Fruit fly (Drosophila melanogaster) whole organism: Measurements from ENCODE around the gene Iris.

Experiments
- CG8478 ChIP-seq: fragments of >200 bp; optimal IDR thresholded peaks from 2 replicates; lab custom pipeline; 2018; ENCODE audit warnings: inconsistent platforms
- Dll ChIP-seq: fragments of >200 bp; optimal IDR thresholded peaks from 2 replicates; lab custom pipeline; 2017
- EcR ChIP-seq, 2 experiments: fragments of >200 bp; optimal IDR thresholded peaks; 2 replicates each; lab custom pipeline; 2017; ENCODE audit warnings: missing biosample characterization in 2 of 2, missing genetic modification characterization in 2 of 2, missing genetic modification reagents in 2 of 2
- pan ChIP-seq: fragments of >200 bp; optimal IDR thresholded peaks from 2 replicates; lab custom pipeline; 2017
- psq ChIP-seq: fragments of >200 bp; optimal IDR thresholded peaks from 2 replicates; lab custom pipeline; 2017
- usp ChIP-seq: fragments of >200 bp; optimal IDR thresholded peaks from 2 replicates; lab custom pipeline; 2017; ENCODE audit warnings: missing biosample characterization, missing genetic modification characterization, mixed read lengths

Gene Iris

DNA sequence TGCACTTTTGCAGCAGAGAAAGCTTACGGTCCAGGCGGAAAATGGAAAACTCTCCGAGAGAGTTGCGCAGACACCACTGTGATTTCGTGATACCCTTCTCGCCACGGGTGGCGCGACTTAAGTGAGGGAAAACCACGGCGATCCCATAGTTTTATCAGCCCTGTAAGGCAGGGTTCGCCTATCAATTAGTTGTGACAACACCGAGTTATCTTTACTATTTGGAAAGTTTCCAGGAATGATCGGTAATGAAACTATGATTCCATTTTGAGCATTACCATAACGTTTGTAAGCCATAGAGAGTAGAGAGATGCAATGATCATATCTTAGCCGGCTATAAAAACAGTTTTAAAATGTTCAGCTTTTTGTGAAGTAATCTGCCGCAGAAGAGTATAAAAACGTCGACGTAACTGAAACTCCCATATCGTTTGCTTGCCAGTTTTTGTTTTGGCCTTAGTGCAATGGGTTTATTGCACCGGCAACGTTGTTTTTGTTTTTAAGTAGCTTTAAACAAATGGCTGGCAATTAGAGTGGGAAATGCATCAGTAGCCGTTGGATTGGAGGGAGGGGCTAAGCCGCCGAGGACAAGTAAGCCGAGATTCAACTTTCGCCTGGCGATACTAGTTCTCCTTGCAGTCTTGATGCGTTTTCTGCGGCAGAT, 22.8 kb upstream of the Iris start:
- no peak for TF ChIP-seq psq
- TF ChIP-seq usp (GFP tag; lab: Kevin White, UChicago): no peak
- no peak for TF ChIP-seq pan (lab: Kevin White, UChicago)
- no peak for TF ChIP-seq CG8478 (lab: Kevin White, UChicago)
- no peak for TF ChIP-seq Dll (lab: Kevin White, UChicago)
- no peak for TF ChIP-seq EcR (GFP tag; optimal IDR thresholded peaks at IDR 0.05; lab: Kevin White, UChicago)

DNA sequence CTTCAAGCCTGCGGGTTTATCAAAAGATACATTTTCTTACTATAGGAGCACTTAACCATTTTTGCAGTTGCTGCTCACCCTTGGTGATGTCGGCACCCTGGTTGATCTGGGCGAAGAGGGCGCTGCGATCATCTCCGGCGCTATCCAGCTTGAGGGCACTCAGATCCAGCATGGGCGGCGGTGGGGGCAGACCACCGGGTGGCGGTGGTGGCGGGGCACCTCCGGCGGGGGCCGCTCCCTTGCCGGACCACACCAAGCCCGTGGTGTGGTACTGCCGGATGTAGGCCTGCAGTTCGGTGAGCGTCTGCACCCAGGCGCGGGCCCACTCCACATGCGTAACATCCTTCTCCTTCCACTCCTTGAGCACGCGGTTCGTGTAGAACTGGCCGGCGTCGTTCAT, 18.8 kb upstream of the Iris start:
- TF ChIP-seq psq (no peak), usp (GFP tag; lab: Kevin White, UChicago) (no peak), Dll (lab: Kevin White, UChicago) (no peak), pan (lab: Kevin White, UChicago) (no peak), CG8478 (lab: Kevin White, UChicago) (no peak), EcR (GFP tag; optimal IDR thresholded peaks at IDR 0.05; lab: Kevin White, UChicago) (no peak)

DNA sequence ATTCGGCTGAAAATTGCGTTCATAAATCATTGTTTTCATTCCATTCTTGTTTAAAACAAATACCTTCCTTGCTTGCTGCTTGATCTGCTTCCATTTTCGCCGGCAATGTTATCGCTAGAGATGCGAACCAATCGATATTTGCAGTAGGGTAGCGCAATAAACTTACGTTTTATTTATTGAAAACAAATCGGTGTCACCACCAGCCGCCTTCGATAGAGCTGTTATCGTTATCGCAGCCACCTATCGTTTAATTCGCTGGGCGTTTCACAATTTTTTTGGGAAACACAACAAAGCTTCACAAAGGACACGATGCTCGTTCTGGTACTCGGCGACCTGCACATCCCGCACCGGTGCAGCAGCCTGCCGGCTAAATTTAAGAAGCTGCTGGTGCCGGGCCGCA, 16.7 kb upstream of the Iris start, which contains the start of the genes Tfb4 and Vps29:
TSS of gene Tfb4 (minus strand) at position 124 of the 400 bp plus-strand sequence.
TSS of gene Vps29 (plus strand) at position 213 of the 400 bp plus-strand sequence.
- TF ChIP-seq pan (lab: Kevin White, UChicago) (no peak), Dll (lab: Kevin White, UChicago) (no peak), EcR (GFP tag; optimal IDR thresholded peaks at IDR 0.05; lab: Kevin White, UChicago) (no peak), CG8478 (lab: Kevin White, UChicago) (no peak), usp (GFP tag; lab: Kevin White, UChicago) (no peak), psq (no peak)

dm6 chr2L:1147656-1148055, 13.8 kb upstream of the Iris start:
- TF ChIP-seq psq (no peak), CG8478 (lab: Kevin White, UChicago) (no peak), usp (GFP tag; lab: Kevin White, UChicago) (no peak), EcR (GFP tag; optimal IDR thresholded peaks at IDR 0.05; lab: Kevin White, UChicago) (no peak), pan (lab: Kevin White, UChicago) (no peak), Dll (lab: Kevin White, UChicago) (no peak)

DNA sequence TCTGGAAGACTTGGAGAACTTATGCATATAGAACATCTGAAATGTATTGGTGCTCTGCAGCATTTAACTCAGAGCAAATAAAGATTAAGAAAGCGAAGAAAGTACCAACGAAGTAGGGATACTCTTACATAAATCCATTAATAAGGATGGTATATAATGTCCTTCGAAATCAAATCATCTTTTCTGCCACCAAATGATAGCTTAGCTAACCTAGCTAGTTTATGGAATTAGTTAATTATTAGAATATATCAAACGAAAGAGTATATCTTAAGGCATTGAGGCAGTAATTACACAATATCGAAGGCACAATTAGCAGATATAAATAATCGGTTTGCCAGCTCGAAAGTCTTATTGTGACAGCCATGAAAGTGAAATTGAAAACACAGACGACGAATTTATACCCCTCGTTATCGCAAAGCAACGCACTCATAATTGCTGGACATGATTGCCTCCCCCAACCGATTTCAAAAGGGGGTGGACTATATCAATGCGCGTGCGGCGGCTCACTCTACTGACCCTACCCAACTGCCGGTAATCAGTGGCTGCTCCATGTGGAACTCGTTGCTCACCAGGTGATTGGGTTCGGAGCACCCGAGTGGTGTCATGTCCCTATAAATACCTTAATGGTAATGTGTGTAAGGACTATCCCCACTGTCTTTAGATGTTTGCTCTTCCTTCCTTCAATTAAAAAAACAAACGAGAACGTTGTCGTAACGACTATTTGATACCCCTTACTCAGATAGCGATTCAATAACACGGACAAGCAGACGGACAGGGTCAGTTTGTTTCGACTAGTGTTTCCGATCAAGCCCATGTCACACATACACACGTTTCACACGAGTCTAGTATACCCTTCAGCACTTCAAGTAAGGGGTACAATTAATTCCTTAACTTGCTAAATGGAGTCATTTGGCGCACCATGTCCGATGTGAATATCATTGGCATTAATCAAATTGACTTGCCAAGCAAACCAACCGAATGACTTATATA, 10.8 kb upstream of the Iris start:
- no peak for TF ChIP-seq CG8478 (lab: Kevin White, UChicago)
- TF ChIP-seq pan (lab: Kevin White, UChicago): peak; percentile 75

DNA sequence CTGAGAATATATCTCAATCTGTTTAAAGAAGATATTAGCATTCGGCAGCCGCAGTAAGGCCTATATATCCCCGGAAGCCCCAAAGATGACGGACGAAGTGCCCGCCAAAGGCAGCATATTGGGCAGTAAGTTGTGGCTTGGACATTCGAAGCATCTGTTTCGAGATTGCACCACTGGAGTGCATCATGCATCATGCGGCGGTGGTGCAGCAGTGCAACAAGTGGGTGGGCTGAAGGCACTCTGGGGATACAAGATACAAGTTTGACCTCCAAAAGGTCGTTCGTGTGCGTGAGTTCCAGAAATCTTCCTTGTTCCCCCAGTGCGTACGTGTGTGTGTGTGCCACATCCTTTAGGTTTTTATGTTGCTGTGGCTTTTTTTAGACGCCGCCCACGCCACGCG, 9.4 kb upstream of the Iris start:
- no peak for TF ChIP-seq usp (GFP tag; lab: Kevin White, UChicago)
- no peak for TF ChIP-seq pan (lab: Kevin White, UChicago)
- no peak for TF ChIP-seq Dll (lab: Kevin White, UChicago)
- TF ChIP-seq CG8478 (lab: Kevin White, UChicago): no peak
- no peak for TF ChIP-seq psq
- no peak for TF ChIP-seq EcR (GFP tag; optimal IDR thresholded peaks at IDR 0.05; lab: Kevin White, UChicago)

- TF ChIP-seq pan (lab: Kevin White, UChicago) (no peak), CG8478 (lab: Kevin White, UChicago) (no peak), psq (no peak), usp (GFP tag; lab: Kevin White, UChicago) (no peak), Dll (lab: Kevin White, UChicago) (peak; percentile 18), EcR (GFP tag; optimal IDR thresholded peaks at IDR 0.05; lab: Kevin White, UChicago) (no peak)
Measured at dm6 chr2L:1142730-1143281, 8.9 kb upstream of the Iris start, which contains the start of gene MFS3. TSS of gene MFS3 (plus strand) at chr2L:1143201.

dm6 chr2L:1136993-1137392, 3.1 kb upstream of the Iris start:
- no peak for TF ChIP-seq pan (lab: Kevin White, UChicago)
- no peak for TF ChIP-seq psq
- no peak for TF ChIP-seq CG8478 (lab: Kevin White, UChicago)

DNA sequence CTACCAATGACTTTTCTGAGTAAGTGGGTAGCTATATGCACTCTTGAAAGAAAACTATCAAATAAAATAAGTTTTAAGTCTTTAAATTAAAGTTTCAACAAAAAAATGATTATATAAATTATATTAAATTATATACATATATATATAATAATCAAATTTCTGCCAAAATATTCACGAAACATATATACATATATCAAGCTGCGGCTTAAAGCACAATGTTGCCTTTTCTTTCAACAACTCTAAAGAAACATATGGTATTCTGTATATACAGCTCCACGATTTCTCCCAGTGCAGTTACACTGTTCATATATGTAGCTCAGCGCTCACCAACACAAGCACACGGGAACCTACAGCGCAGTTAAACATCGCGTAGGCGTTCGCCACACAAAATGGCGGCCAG, 1.6 kb upstream of the Iris start:
- no peak for TF ChIP-seq EcR (GFP tag; optimal IDR thresholded peaks at IDR 0.05; lab: Kevin White, UChicago)
- no peak for TF ChIP-seq Dll (lab: Kevin White, UChicago)

DNA sequence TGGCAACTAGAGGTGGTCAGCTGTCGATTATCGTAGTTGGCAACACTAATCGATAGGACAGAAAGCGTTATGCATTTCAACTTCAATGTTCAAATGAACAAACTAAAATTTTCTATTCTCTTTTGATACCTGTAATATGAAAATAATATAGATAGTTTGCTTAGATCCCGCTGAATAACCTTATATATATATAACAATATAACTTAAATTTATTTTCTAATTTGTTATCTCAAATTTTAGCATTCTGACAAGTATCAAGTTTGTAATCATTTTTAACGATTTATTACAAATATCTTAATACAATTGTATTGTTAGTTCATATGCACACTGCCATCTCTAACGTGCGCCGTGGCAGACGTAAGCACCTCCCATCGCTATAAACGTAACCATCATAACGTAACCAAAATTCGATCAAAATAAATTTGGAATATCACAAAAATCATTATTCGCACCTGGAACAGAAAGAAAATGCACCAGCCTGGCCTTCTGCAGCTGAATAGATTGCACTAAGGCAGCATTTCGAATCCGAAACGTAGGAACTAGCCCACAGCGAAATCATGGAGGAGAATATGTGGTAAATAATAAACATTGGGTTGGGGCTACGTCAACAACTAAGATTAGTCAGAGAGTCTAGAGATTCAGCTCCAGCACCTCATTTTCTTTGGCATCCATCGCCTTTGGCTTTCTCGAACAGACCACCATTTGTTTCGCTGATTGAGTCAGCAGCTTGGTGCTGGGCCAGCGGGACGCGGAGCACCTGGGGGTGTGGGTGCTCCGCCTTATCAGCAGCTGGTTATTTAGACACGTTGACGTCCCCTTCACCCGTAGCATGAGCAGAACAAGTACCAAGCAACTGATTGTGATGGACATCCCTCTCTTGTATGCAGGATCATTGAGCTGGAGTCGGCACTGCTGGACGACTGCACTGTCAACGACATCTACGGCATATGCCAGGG, 4.7 kb downstream of the Iris start, which contains the start of the genes Pino and TBC1D23:
TSS of gene Pino (minus strand) at position 22 of the 956 bp plus-strand sequence.
TSS of gene TBC1D23 (plus strand) at position 385 of the 956 bp plus-strand sequence.
- no peak for TF ChIP-seq psq
- no peak for TF ChIP-seq pan (lab: Kevin White, UChicago)
- TF ChIP-seq usp (GFP tag; lab: Kevin White, UChicago): no peak
- TF ChIP-seq CG8478 (lab: Kevin White, UChicago): no peak
- TF ChIP-seq Dll (lab: Kevin White, UChicago): no peak
- no peak for TF ChIP-seq EcR (GFP tag; optimal IDR thresholded peaks at IDR 0.05; lab: Kevin White, UChicago)
